Fruit fly (Drosophila melanogaster): ENCODE data around the gene SrpRbeta.

The SrpRbeta gene

dm6 chr3L:8726317-8726841 lies 6.4 kb upstream of the SrpRbeta start, which contains the start of gene Cp18:
Cp18 (plus strand) TSS chr3L:8726791.
- TF ChIP-seq CG14655 (GFP tag; optimal IDR thresholded peaks at IDR 0.05) (no peak), fd96Ca (GFP tag; IDR thresholded peaks at IDR 0.05) (no peak), Snoo (tag; optimal IDR thresholded peaks at IDR 0.05) (no peak), EcR (GFP tag; optimal IDR thresholded peaks at IDR 0.05) (no peak), CG17806 (tag; optimal IDR thresholded peaks at IDR 0.05) (no peak)

dm6 chr3L:8725674-8726073 lies 5.6 kb upstream of the SrpRbeta start, which contains the start of gene CG43965:
CG43965 (minus strand) TSS chr3L:8725774.
- TF ChIP-seq Pif1A (GFP tag; optimal IDR thresholded peaks at IDR 0.05) (no peak), CG10348 (GFP tag; IDR thresholded peaks at IDR 0.05) (no peak), rn (GFP tag; IDR thresholded peaks at IDR 0.05) (no peak), Snoo (tag; optimal IDR thresholded peaks at IDR 0.05) (no peak), fd96Ca (GFP tag; IDR thresholded peaks at IDR 0.05) (no peak), CG9948 (tag; optimal IDR thresholded peaks at IDR 0.05) (no peak), Pif1B (GFP tag; optimal IDR thresholded peaks at IDR 0.05) (no peak), EcR (GFP tag; optimal IDR thresholded peaks at IDR 0.05) (no peak), CG15710 (tag; optimal IDR thresholded peaks at IDR 0.05) (no peak), CG4496 (GFP tag; IDR thresholded peaks at IDR 0.05) (no peak), CG8159 (tag; optimal IDR thresholded peaks at IDR 0.05) (no peak), CG32121 (GFP tag; IDR thresholded peaks at IDR 0.05) (no peak), gl (tag; optimal IDR thresholded peaks at IDR 0.05) (no peak), CG17806 (tag; optimal IDR thresholded peaks at IDR 0.05) (no peak)

dm6 chr3L:8725252-8725651 lies 5.2 kb upstream of the SrpRbeta start:
- no peak for TF ChIP-seq Pif1B (GFP tag; optimal IDR thresholded peaks at IDR 0.05)
- no peak for TF ChIP-seq Pif1A (GFP tag; optimal IDR thresholded peaks at IDR 0.05)
- TF ChIP-seq CG13204 (GFP tag; optimal IDR thresholded peaks at IDR 0.05), result no peak
- TF ChIP-seq CG9948 (tag; optimal IDR thresholded peaks at IDR 0.05), result no peak
- TF ChIP-seq CG15710 (tag; optimal IDR thresholded peaks at IDR 0.05), result no peak
- no peak for TF ChIP-seq CG8301 (tag; optimal IDR thresholded peaks at IDR 0.05)
- no peak for TF ChIP-seq D1 (tag; optimal IDR thresholded peaks at IDR 0.05)
- TF ChIP-seq fd96Ca (GFP tag; IDR thresholded peaks at IDR 0.05), result no peak
- no peak for TF ChIP-seq CG32121 (GFP tag; IDR thresholded peaks at IDR 0.05)
- TF ChIP-seq CG4496 (GFP tag; IDR thresholded peaks at IDR 0.05), result no peak
- no peak for TF ChIP-seq Ets98B (GFP tag; IDR thresholded peaks at IDR 0.05)
- no peak for TF ChIP-seq Snoo (tag; optimal IDR thresholded peaks at IDR 0.05)
- no peak for TF ChIP-seq CG17806 (tag; optimal IDR thresholded peaks at IDR 0.05)
- no peak for TF ChIP-seq EcR (GFP tag; optimal IDR thresholded peaks at IDR 0.05)
- TF ChIP-seq gl (tag; optimal IDR thresholded peaks at IDR 0.05), result no peak
- no peak for TF ChIP-seq CG14655 (GFP tag; optimal IDR thresholded peaks at IDR 0.05)
- TF ChIP-seq CG34367 (tag; optimal IDR thresholded peaks at IDR 0.05), result no peak

dm6 chr3L:8721145-8721544 lies 1.1 kb upstream of the SrpRbeta start, which contains the start of the genes CG32022 and CG6511:
CG32022 (minus strand) TSS chr3L:8721272.
CG6511 (plus strand) TSS chr3L:8721324.
- TF ChIP-seq CG32121 (GFP tag; IDR thresholded peaks at IDR 0.05), result peak; percentile 97
- peak; percentile 98 for TF ChIP-seq CG15710 (tag; optimal IDR thresholded peaks at IDR 0.05)
- TF ChIP-seq fd96Ca (GFP tag; IDR thresholded peaks at IDR 0.05), result peak; percentile 96
- peak; percentile 92 for TF ChIP-seq gl (tag; optimal IDR thresholded peaks at IDR 0.05)
- peak; percentile 93 for TF ChIP-seq Ets98B (GFP tag; IDR thresholded peaks at IDR 0.05)
- peak; percentile 97 for TF ChIP-seq CG4496 (GFP tag; IDR thresholded peaks at IDR 0.05)
- peak; percentile 96 for TF ChIP-seq CG17806 (tag; optimal IDR thresholded peaks at IDR 0.05)
- TF ChIP-seq CG13204 (GFP tag; optimal IDR thresholded peaks at IDR 0.05), result peak; percentile 87
- TF ChIP-seq CG34367 (tag; optimal IDR thresholded peaks at IDR 0.05), result peak; percentile 96
- peak; percentile 98 for TF ChIP-seq CG8159 (tag; optimal IDR thresholded peaks at IDR 0.05)
- peak; percentile 97 for TF ChIP-seq Pif1A (GFP tag; optimal IDR thresholded peaks at IDR 0.05)
- no peak for TF ChIP-seq D1 (tag; optimal IDR thresholded peaks at IDR 0.05)
- TF ChIP-seq CG12605 (GFP tag; IDR thresholded peaks at IDR 0.05), result peak; percentile 91
- peak; percentile 97 for TF ChIP-seq CG10348 (GFP tag; IDR thresholded peaks at IDR 0.05)
- TF ChIP-seq CG14655 (GFP tag; optimal IDR thresholded peaks at IDR 0.05), result peak; percentile 98
- peak; percentile 98 for TF ChIP-seq Snoo (tag; optimal IDR thresholded peaks at IDR 0.05)
- peak; percentile 89 for TF ChIP-seq Pif1B (GFP tag; optimal IDR thresholded peaks at IDR 0.05)
- no peak for TF ChIP-seq EcR (GFP tag; optimal IDR thresholded peaks at IDR 0.05)
- peak; percentile 98 for TF ChIP-seq CG9948 (tag; optimal IDR thresholded peaks at IDR 0.05)
- TF ChIP-seq CG8301 (tag; optimal IDR thresholded peaks at IDR 0.05), result peak; percentile 98
- peak; percentile 97 for TF ChIP-seq rn (GFP tag; IDR thresholded peaks at IDR 0.05)

- TF ChIP-seq CG34367 (tag; optimal IDR thresholded peaks at IDR 0.05), result no peak
- peak; percentile 90 for TF ChIP-seq D1 (tag; optimal IDR thresholded peaks at IDR 0.05)
These were observed 1.4 kb downstream of the SrpRbeta start for dm6 chr3L:8718602-8719001.

dm6 chr3L:8716013-8716412 lies 4.0 kb downstream of the SrpRbeta start:
- TF ChIP-seq CG10348 (GFP tag; IDR thresholded peaks at IDR 0.05) (no peak), gl (tag; optimal IDR thresholded peaks at IDR 0.05) (no peak), CG12605 (GFP tag; IDR thresholded peaks at IDR 0.05) (no peak), CG8159 (tag; optimal IDR thresholded peaks at IDR 0.05) (peak; percentile 46), fd96Ca (GFP tag; IDR thresholded peaks at IDR 0.05) (no peak), D1 (tag; optimal IDR thresholded peaks at IDR 0.05) (no peak), Pif1B (GFP tag; optimal IDR thresholded peaks at IDR 0.05) (no peak), CG17806 (tag; optimal IDR thresholded peaks at IDR 0.05) (peak; percentile 33), CG9948 (tag; optimal IDR thresholded peaks at IDR 0.05) (peak; percentile 32), rn (GFP tag; IDR thresholded peaks at IDR 0.05) (no peak), Snoo (tag; optimal IDR thresholded peaks at IDR 0.05) (peak; percentile 1), Ets98B (GFP tag; IDR thresholded peaks at IDR 0.05) (no peak), Pif1A (GFP tag; optimal IDR thresholded peaks at IDR 0.05) (peak; percentile 31), CG4496 (GFP tag; IDR thresholded peaks at IDR 0.05) (no peak), CG14655 (GFP tag; optimal IDR thresholded peaks at IDR 0.05) (peak; percentile 54), EcR (GFP tag; optimal IDR thresholded peaks at IDR 0.05) (no peak), CG32121 (GFP tag; IDR thresholded peaks at IDR 0.05) (no peak), CG8301 (tag; optimal IDR thresholded peaks at IDR 0.05) (peak; percentile 17), CG15710 (tag; optimal IDR thresholded peaks at IDR 0.05) (peak; percentile 19), CG34367 (tag; optimal IDR thresholded peaks at IDR 0.05) (peak; percentile 4)
